Worm (Caenorhabditis elegans) whole organism, L4 larva: Measurements from ENCODE around the gene F17H10.1.

ENCODE experiments used
- R02D3.7 ChIP-seq: fragments of 150-350 bp; sonication (generic microtip); optimal IDR thresholded peaks from 3 replicates; lab custom pipeline; 2014; ENCODE audit warnings: missing biosample characterization, missing genetic modification characterization
- ZK546.5 ChIP-seq, 2 experiments: sonication (generic microtip); optimal IDR thresholded peaks; 2 replicates each; lab custom pipeline; 2017; ENCODE audit warnings: missing biosample characterization in 2 of 2, missing genetic modification characterization in 2 of 2
- ces-1 ChIP-seq: fragments of 150-350 bp; sonication (generic microtip); optimal IDR thresholded peaks from 4 replicates; lab custom pipeline; 2014; ENCODE audit warnings: missing biosample characterization, missing genetic modification reagents, missing genetic modification characterization
- daf-8 ChIP-seq: fragments of 200-800 bp; sonication (Bioruptor generic); IDR thresholded peaks from 2 replicates; pipeline ENCODE4 v1.3.6; 2022; ENCODE audit warnings: missing genetic modification characterization, missing compliant biosample characterization
- dmd-8 ChIP-seq: fragments of 200-800 bp; sonication (Bioruptor generic); IDR thresholded peaks from 2 replicates; pipeline ENCODE4 v1.3.6; 2022; ENCODE audit warnings: missing genetic modification characterization, missing compliant biosample characterization
- dve-1 ChIP-seq: sonication (generic microtip); optimal IDR thresholded peaks from 2 replicates; lab custom pipeline; 2017; ENCODE audit warnings: antibody characterized with exemption, mild to moderate bottlenecking, missing genetic modification characterization, missing compliant biosample characterization; ENCODE audit not compliant: insufficient read depth
- fkh-10 ChIP-seq: fragments of 150-350 bp; optimal IDR thresholded peaks from 2 replicates; lab custom pipeline; 2014; ENCODE audit warnings: missing biosample characterization, missing genetic modification reagents, missing genetic modification characterization
- jun-1 ChIP-seq: fragments of 150-350 bp; optimal IDR thresholded peaks from 2 replicates; lab custom pipeline; 2014; ENCODE audit warnings: missing biosample characterization, missing genetic modification reagents, missing genetic modification characterization
- nhr-6 ChIP-seq: fragments of 150-350 bp; optimal IDR thresholded peaks from 2 replicates; lab custom pipeline; 2014; ENCODE audit warnings: missing biosample characterization, missing genetic modification characterization
- tra-1 ChIP-seq: fragments of 200-800 bp; sonication (Bioruptor generic); IDR thresholded peaks from 2 replicates; pipeline ENCODE4 v1.3.6; 2022; ENCODE audit warnings: missing genetic modification reagents, missing genetic modification characterization, missing compliant biosample characterization
- unc-62 ChIP-seq, 3 experiments: fragments of 150-350 bp in 1 of 3; sonication (generic microtip); optimal IDR thresholded peaks in 2 of 3; peaks in 1 of 3; 1 replicate in 1 of 3; 2 replicates in 2 of 3; lab custom pipeline; 2014 to 2017; ENCODE audit warnings: missing biosample characterization in 3 of 3, missing genetic modification characterization in 3 of 3, missing genetic modification reagents in 3 of 3, missing genotype in 1 of 3
- zip-11 ChIP-seq: fragments of 200-800 bp; sonication (Bioruptor generic); IDR thresholded peaks from 2 replicates; pipeline ENCODE4 v1.3.6; 2022; ENCODE audit warnings: missing genetic modification characterization, missing compliant biosample characterization
- ztf-7 ChIP-seq: fragments of 150-350 bp; optimal IDR thresholded peaks from 2 replicates; lab custom pipeline; 2014; ENCODE audit warnings: missing biosample characterization, missing genetic modification characterization

ce11 chrX:13077872-13078271, 27.2 kb upstream of the F17H10.1 start, which contains the start of gene K03A11.4:
- TF ChIP-seq nhr-6 (tag; lab: Kevin White, UChicago) = no peak
- TF ChIP-seq unc-62 (GFP tag; optimal IDR thresholded peaks at IDR 0.05 in 1 of 2; lab: Kevin White, UChicago) = no peak
- TF ChIP-seq unc-62 (tag; optimal IDR thresholded peaks at IDR 0.05; lab: Kevin White, UChicago) = no peak
- no peak for TF ChIP-seq ztf-7 (tag; lab: Kevin White, UChicago)
- TF ChIP-seq jun-1 (tag; lab: Kevin White, UChicago) = no peak
- no peak for TF ChIP-seq dve-1 (tag; lab: Kevin White, UChicago)
- no peak for TF ChIP-seq daf-8 (GFP tag; lab: Robert Waterston, UW)
- TF ChIP-seq ZK546.5 (tag; optimal IDR thresholded peaks at IDR 0.05; lab: Kevin White, UChicago) = no peak
- no peak for TF ChIP-seq ces-1 (GFP tag; lab: Kevin White, UChicago)
- no peak for TF ChIP-seq tra-1 (GFP tag; lab: Robert Waterston, UW)
- TF ChIP-seq zip-11 (GFP tag; lab: Robert Waterston, UW) = no peak
- TF ChIP-seq dmd-8 (GFP tag; lab: Robert Waterston, UW) = no peak
- TF ChIP-seq R02D3.7 (tag; lab: Kevin White, UChicago) = no peak
- TF ChIP-seq fkh-10 (GFP tag; lab: Kevin White, UChicago) = no peak
